Fruit fly (Drosophila melanogaster) whole organism, embryonic: ENCODE data around the gene Doc2.

ENCODE experiments used
- Atf-2 ChIP-seq: fragments of 200-800 bp; sonication (Bioruptor generic); optimal IDR thresholded peaks from 2 replicates; lab custom pipeline; 2016; ENCODE audit warnings: missing biosample characterization, missing genetic modification characterization
- BEAF-32 ChIP-seq: fragments of 200-800 bp; sonication (Bioruptor generic); optimal IDR thresholded peaks from 3 replicates; lab custom pipeline; 2017; ENCODE audit warnings: missing biosample characterization, missing genetic modification characterization, mild to moderate bottlenecking, moderate library complexity, missing genetic modification reagents
- CG10959 ChIP-seq: fragments of 200-800 bp; sonication (Bioruptor generic); IDR thresholded peaks from 2 replicates; pipeline ENCODE4 v1.3.6; 2022; ENCODE audit warnings: missing biosample characterization, missing genetic modification characterization
- CG11398 ChIP-seq: fragments of 200-800 bp; sonication (Bioruptor generic); optimal IDR thresholded peaks from 2 replicates; lab custom pipeline; 2016; ENCODE audit warnings: missing biosample characterization, missing genetic modification characterization
- CG11456 ChIP-seq: fragments of 200-800 bp; sonication (Bioruptor generic); IDR thresholded peaks from 3 replicates; pipeline ENCODE4 v1.3.6; 2022; ENCODE audit warnings: missing biosample characterization, missing genetic modification characterization
- CG11560 ChIP-seq: fragments of 200-800 bp; sonication (Bioruptor generic); IDR thresholded peaks from 3 replicates; pipeline ENCODE4 v1.3.6; 2022; ENCODE audit warnings: missing biosample characterization, missing genetic modification characterization
- CG12071 ChIP-seq: fragments of 200-800 bp; sonication (Bioruptor generic); optimal IDR thresholded peaks from 3 replicates; lab custom pipeline; 2018; ENCODE audit warnings: missing biosample characterization, mild to moderate bottlenecking, missing genetic modification characterization
- CG14014 ChIP-seq: fragments of 200-800 bp; sonication (Bioruptor generic); IDR thresholded peaks from 2 replicates; pipeline ENCODE4 v1.3.6; 2022; ENCODE audit warnings: missing biosample characterization, missing genetic modification characterization
- CG15479 ChIP-seq: fragments of 200-800 bp; sonication (Bioruptor generic); optimal IDR thresholded peaks from 3 replicates; lab custom pipeline; 2019; ENCODE audit warnings: missing biosample characterization, mild to moderate bottlenecking, missing genetic modification characterization, moderate library complexity
- CG17186 ChIP-seq: fragments of 200-800 bp; sonication (Bioruptor generic); optimal IDR thresholded peaks from 3 replicates; lab custom pipeline; 2017; ENCODE audit warnings: missing biosample characterization, missing genetic modification reagents, missing genetic modification characterization
- CG17328 ChIP-seq: fragments of 200-800 bp; sonication (Bioruptor generic); IDR thresholded peaks from 2 replicates; pipeline ENCODE4 v1.3.6; 2022; ENCODE audit warnings: missing biosample characterization, missing genetic modification characterization
- CG17568 ChIP-seq: fragments of 200-800 bp; sonication (Bioruptor generic); optimal IDR thresholded peaks from 2 replicates; lab custom pipeline; 2018; ENCODE audit warnings: missing biosample characterization, mild to moderate bottlenecking, missing genetic modification characterization, moderate library complexity
- CG18599 ChIP-seq: fragments of 200-800 bp; sonication (Bioruptor generic); optimal IDR thresholded peaks from 3 replicates; lab custom pipeline; 2017; ENCODE audit warnings: missing biosample characterization, missing genetic modification characterization, mild to moderate bottlenecking, moderate library complexity, missing genetic modification reagents
- CG3838 ChIP-seq: fragments of 200-800 bp; sonication (Bioruptor generic); optimal IDR thresholded peaks from 3 replicates; lab custom pipeline; 2016; ENCODE audit warnings: missing biosample characterization, missing genetic modification characterization
- CG4404 ChIP-seq: fragments of 200-800 bp; sonication (Bioruptor generic); IDR thresholded peaks from 2 replicates; pipeline ENCODE4 v1.3.6; 2022; ENCODE audit warnings: missing biosample characterization, missing genetic modification characterization
- CG6854 ChIP-seq: fragments of 200-800 bp; sonication (Bioruptor generic); optimal IDR thresholded peaks from 3 replicates; lab custom pipeline; 2017; ENCODE audit warnings: missing biosample characterization, mild to moderate bottlenecking, missing genetic modification characterization
- CG7786 ChIP-seq: fragments of 200-800 bp; sonication (Bioruptor generic); optimal IDR thresholded peaks from 2 replicates; lab custom pipeline; 2016; ENCODE audit warnings: missing biosample characterization, missing genetic modification characterization
- CG8089 ChIP-seq: fragments of 200-800 bp; sonication (Bioruptor generic); optimal IDR thresholded peaks from 3 replicates; lab custom pipeline; 2016; ENCODE audit warnings: missing biosample characterization, missing genetic modification characterization
- CG8359 ChIP-seq: fragments of 200-800 bp; sonication (Bioruptor generic); optimal IDR thresholded peaks from 2 replicates; lab custom pipeline; 2017; ENCODE audit warnings: missing biosample characterization, mild to moderate bottlenecking, missing genetic modification characterization, borderline replicate concordance
- CG9215 ChIP-seq: fragments of 200-800 bp; sonication (Bioruptor generic); IDR thresholded peaks from 2 replicates; pipeline ENCODE4 v1.3.6; 2022; ENCODE audit warnings: missing biosample characterization, missing genetic modification characterization
- CG9609 ChIP-seq: fragments of 200-800 bp; sonication (Bioruptor generic); optimal IDR thresholded peaks from 3 replicates; lab custom pipeline; 2016; ENCODE audit warnings: missing biosample characterization, missing genetic modification characterization
- CG9727 ChIP-seq: fragments of 200-800 bp; sonication (Bioruptor generic); optimal IDR thresholded peaks from 3 replicates; lab custom pipeline; 2017; ENCODE audit warnings: missing biosample characterization, mild to moderate bottlenecking, missing genetic modification characterization
- D19B ChIP-seq: fragments of 200-800 bp; sonication (Bioruptor generic); optimal IDR thresholded peaks from 2 replicates; lab custom pipeline; 2017; ENCODE audit warnings: missing biosample characterization, mild to moderate bottlenecking, missing genetic modification characterization
- Dll ChIP-seq: fragments of 200-800 bp; sonication (Bioruptor generic); IDR thresholded peaks from 4 replicates; pipeline ENCODE4 v1.3.6; 2022; ENCODE audit warnings: missing biosample characterization, missing genetic modification characterization; ENCODE audit not compliant: partially characterized antibody
- Dref ChIP-seq: fragments of 200-800 bp; sonication (Bioruptor generic); IDR thresholded peaks from 2 replicates; pipeline ENCODE4 v1.3.6; 2022; ENCODE audit warnings: missing biosample characterization, missing genetic modification characterization
- Eip74EF ChIP-seq, 2 experiments: fragments of 200-800 bp in 1 of 2; fragments of >200 bp in 1 of 2; sonication (Bioruptor generic) in 1 of 2; optimal IDR thresholded peaks; 2 replicates each; lab custom pipeline; 2017 to 2019; ENCODE audit warnings: missing biosample characterization in 2 of 2, missing genetic modification characterization in 2 of 2, mild to moderate bottlenecking in 1 of 2, moderate library complexity in 1 of 2
- Ets97D ChIP-seq: fragments of 200-800 bp; sonication (Bioruptor generic); optimal IDR thresholded peaks from 3 replicates; lab custom pipeline; 2016; ENCODE audit warnings: missing biosample characterization, missing genetic modification characterization
- HmgD ChIP-seq: fragments of 200-800 bp; sonication (Bioruptor generic); optimal IDR thresholded peaks from 3 replicates; lab custom pipeline; 2016; ENCODE audit warnings: missing biosample characterization, missing genetic modification characterization
- MBD-R2 ChIP-seq: fragments of 200-800 bp; sonication (Bioruptor generic); IDR thresholded peaks from 2 replicates; pipeline ENCODE4 v1.3.6; 2022; ENCODE audit warnings: missing biosample characterization, missing genetic modification characterization
- Oaz ChIP-seq: fragments of 200-800 bp; sonication (Bioruptor generic); IDR thresholded peaks from 2 replicates; pipeline ENCODE4 v1.3.6; 2022; ENCODE audit warnings: missing biosample characterization, missing genetic modification characterization
- PHDP ChIP-seq: fragments of 200-800 bp; sonication (Bioruptor generic); optimal IDR thresholded peaks from 3 replicates; lab custom pipeline; 2018; ENCODE audit warnings: missing biosample characterization, mild to moderate bottlenecking, missing genetic modification characterization, moderate library complexity
- Pdp1 ChIP-seq, 2 experiments: fragments of 200-800 bp; sonication (Bioruptor generic); optimal IDR thresholded peaks; 3 replicates each; lab custom pipeline; 2016; ENCODE audit warnings: missing biosample characterization in 2 of 2, missing genetic modification characterization in 2 of 2, mild to moderate bottlenecking in 1 of 2, moderate library complexity in 1 of 2
- YL-1 ChIP-seq: fragments of 200-800 bp; sonication (Bioruptor generic); optimal IDR thresholded peaks from 3 replicates; lab custom pipeline; 2017; ENCODE audit warnings: missing biosample characterization, mild to moderate bottlenecking, missing genetic modification characterization
- ab ChIP-seq: fragments of 200-800 bp; sonication (Bioruptor generic); optimal IDR thresholded peaks from 2 replicates; lab custom pipeline; 2016; ENCODE audit warnings: missing biosample characterization, missing genetic modification characterization
- br ChIP-seq: fragments of >200 bp; optimal IDR thresholded peaks from 2 replicates; lab custom pipeline; 2017
- grn ChIP-seq: fragments of 200-800 bp; sonication (Bioruptor generic); optimal IDR thresholded peaks from 3 replicates; lab custom pipeline; 2017; ENCODE audit warnings: missing biosample characterization, missing genetic modification characterization
- jing ChIP-seq: fragments of 200-800 bp; sonication (Bioruptor generic); optimal IDR thresholded peaks from 2 replicates; lab custom pipeline; 2018; ENCODE audit warnings: missing biosample characterization, mild to moderate bottlenecking, missing genetic modification characterization
- lilli ChIP-seq: fragments of 200-800 bp; sonication (Bioruptor generic); optimal IDR thresholded peaks from 3 replicates; lab custom pipeline; 2016; ENCODE audit warnings: missing biosample characterization, missing genetic modification characterization
- lmd ChIP-seq: fragments of 200-800 bp; sonication (Bioruptor generic); IDR thresholded peaks from 2 replicates; pipeline ENCODE4 v1.3.6; 2022; ENCODE audit warnings: missing biosample characterization, missing genetic modification characterization
- lov ChIP-seq, 2 experiments: fragments of 200-800 bp in 1 of 2; fragments of >200 bp in 1 of 2; sonication (Bioruptor generic) in 1 of 2; IDR thresholded peaks in 1 of 2; optimal IDR thresholded peaks in 1 of 2; 2 replicates in 1 of 2; 3 replicates in 1 of 2; pipeline versions ENCODE4 v1.3.6 to Lab custom; 2017 to 2022; ENCODE audit warnings: missing biosample characterization in 1 of 2, missing genetic modification characterization in 1 of 2
- mirr ChIP-seq: fragments of 200-800 bp; sonication (Bioruptor generic); optimal IDR thresholded peaks from 3 replicates; lab custom pipeline; 2018; ENCODE audit warnings: missing biosample characterization, mild to moderate bottlenecking, missing genetic modification characterization
- odd ChIP-seq: fragments of 200-800 bp; sonication (Bioruptor generic); optimal IDR thresholded peaks from 2 replicates; lab custom pipeline; 2017; ENCODE audit warnings: missing biosample characterization, mild to moderate bottlenecking, missing genetic modification characterization
- onecut ChIP-seq: fragments of 200-800 bp; sonication (Bioruptor generic); IDR thresholded peaks from 2 replicates; pipeline ENCODE4 v1.3.6; 2022; ENCODE audit warnings: missing biosample characterization, missing genetic modification characterization
- org-1 ChIP-seq: fragments of 200-800 bp; sonication (Bioruptor generic); optimal IDR thresholded peaks from 2 replicates; lab custom pipeline; 2017; ENCODE audit warnings: missing biosample characterization, missing genetic modification characterization
- p53 ChIP-seq: fragments of 200-800 bp; sonication (Bioruptor generic); optimal IDR thresholded peaks from 2 replicates; lab custom pipeline; 2016; ENCODE audit warnings: missing biosample characterization, missing genetic modification characterization
- pita ChIP-seq: fragments of 200-800 bp; sonication (Bioruptor generic); optimal IDR thresholded peaks from 2 replicates; lab custom pipeline; 2017; ENCODE audit warnings: missing biosample characterization, mild to moderate bottlenecking, missing genetic modification characterization
- schlank ChIP-seq: fragments of 200-800 bp; sonication (Bioruptor generic); optimal IDR thresholded peaks from 2 replicates; lab custom pipeline; 2018; ENCODE audit warnings: missing biosample characterization, mild to moderate bottlenecking, missing genetic modification characterization
- sd ChIP-seq: fragments of 200-800 bp; sonication (Bioruptor generic); optimal IDR thresholded peaks from 3 replicates; lab custom pipeline; 2018; ENCODE audit warnings: missing biosample characterization, mild to moderate bottlenecking, missing genetic modification characterization, moderate library complexity
- trem ChIP-seq: fragments of 200-800 bp; optimal IDR thresholded peaks from 3 replicates; lab custom pipeline; 2019; ENCODE audit warnings: missing biosample characterization, mild to moderate bottlenecking, missing genetic modification characterization, moderate library complexity
- trh ChIP-seq: fragments of 200-800 bp; sonication (Bioruptor generic); optimal IDR thresholded peaks from 2 replicates; lab custom pipeline; 2016; ENCODE audit warnings: missing biosample characterization, missing genetic modification characterization
- unc-4 ChIP-seq: fragments of 200-800 bp; sonication (Bioruptor generic); IDR thresholded peaks from 2 replicates; pipeline ENCODE4 v1.3.6; 2022; ENCODE audit warnings: missing biosample characterization, missing genetic modification characterization; ENCODE audit not compliant: partially characterized antibody
- usp ChIP-seq: fragments of >200 bp; optimal IDR thresholded peaks from 2 replicates; lab custom pipeline; 2017; ENCODE audit warnings: missing biosample characterization, missing genetic modification characterization

Doc2 gene

dm6 chr3L:8964458-8964857, 54.6 kb downstream of the Doc2 start, which contains the start of gene ValRS-m (continued):
- no peak for TF ChIP-seq lmd
- no peak for TF ChIP-seq lilli (GFP tag; lab: Kevin White, UChicago)
- peak; percentile 42 for TF ChIP-seq MBD-R2 (GFP tag; lab: Robert Waterston, UW)
- TF ChIP-seq CG9609 (GFP tag; lab: Kevin White, UChicago), result no peak
- no peak for TF ChIP-seq CG18599 (GFP tag; lab: Kevin White, UChicago)
- no peak for TF ChIP-seq PHDP (tag; lab: Kevin White, UChicago)
- TF ChIP-seq org-1 (GFP tag; lab: Kevin White, UChicago), result no peak
- TF ChIP-seq BEAF-32 (GFP tag; lab: Kevin White, UChicago), result peak; percentile 3
- no peak for TF ChIP-seq br (lab: Kevin White, UChicago)
- TF ChIP-seq CG10959 (GFP tag; lab: Robert Waterston, UW), result no peak
- no peak for TF ChIP-seq Eip74EF (GFP tag; optimal IDR thresholded peaks at IDR 0.05; lab: Kevin White, UChicago)
- TF ChIP-seq Dref, result peak; percentile 57
- no peak for TF ChIP-seq jing (GFP tag; lab: Kevin White, UChicago)
- TF ChIP-seq CG14014 (GFP tag; lab: Robert Waterston, UW), result no peak
- TF ChIP-seq YL-1 (GFP tag; lab: Kevin White, UChicago), result no peak
- TF ChIP-seq sd (tag; lab: Kevin White, UChicago), result no peak
- no peak for TF ChIP-seq CG3838 (GFP tag; lab: Kevin White, UChicago)
- no peak for TF ChIP-seq trh (GFP tag; lab: Kevin White, UChicago)
- TF ChIP-seq CG17186, result no peak
- TF ChIP-seq Ets97D (GFP tag; lab: Kevin White, UChicago), result no peak
- no peak for TF ChIP-seq onecut (GFP tag; lab: Robert Waterston, UW)
- no peak for TF ChIP-seq CG11456 (GFP tag; lab: Robert Waterston, UW)
- TF ChIP-seq ab, result no peak
- no peak for TF ChIP-seq p53 (GFP tag; lab: Kevin White, UChicago)
- 0 out of 2 replicates have a peak, but pooled peaks have one; percentile 20 for TF ChIP-seq unc-4
- TF ChIP-seq CG7786 (GFP tag; lab: Kevin White, UChicago), result no peak
- TF ChIP-seq grn (GFP tag; lab: Kevin White, UChicago), result no peak
- no peak for TF ChIP-seq schlank
- no peak for TF ChIP-seq CG11560 (tag; lab: Robert Waterston, UW)
- no peak for TF ChIP-seq CG8359 (GFP tag; lab: Kevin White, UChicago)
- TF ChIP-seq CG17568, result no peak
- no peak for TF ChIP-seq CG11398 (GFP tag; lab: Kevin White, UChicago)
- peak in 1 of 2 experiments; percentile 73 for TF ChIP-seq Pdp1 (GFP tag; optimal IDR thresholded peaks at IDR 0.05; lab: Kevin White, UChicago)
- TF ChIP-seq CG4404 (GFP tag; lab: Robert Waterston, UW), result no peak
- TF ChIP-seq CG15479 (GFP tag; lab: Kevin White, UChicago), result no peak
- TF ChIP-seq odd (GFP tag; lab: Kevin White, UChicago), result no peak
- TF ChIP-seq pita (GFP tag; lab: Kevin White, UChicago), result no peak
- no peak for TF ChIP-seq lov (optimal IDR thresholded peaks at IDR 0.05; lab: Kevin White, UChicago)
- no peak for TF ChIP-seq lov (GFP tag; IDR thresholded peaks at IDR 0.05; lab: Robert Waterston, UW)
- TF ChIP-seq CG17328 (GFP tag; lab: Robert Waterston, UW), result no peak
- TF ChIP-seq usp (GFP tag; lab: Kevin White, UChicago), result no peak
- no peak for TF ChIP-seq CG9215
- TF ChIP-seq Oaz, result no peak
- TF ChIP-seq CG8089 (GFP tag; lab: Kevin White, UChicago), result no peak
- 0 out of 4 replicates have a peak, but pooled peaks have one; percentile 40 for TF ChIP-seq Dll (GFP tag; lab: Robert Waterston, UW)
- TF ChIP-seq Atf-2 (GFP tag; lab: Kevin White, UChicago), result no peak
- TF ChIP-seq CG9727 (GFP tag; lab: Kevin White, UChicago), result no peak
- no peak for TF ChIP-seq CG6854 (GFP tag; lab: Kevin White, UChicago)
- no peak for TF ChIP-seq D19B (GFP tag; lab: Kevin White, UChicago)
- no peak for TF ChIP-seq HmgD (GFP tag; lab: Kevin White, UChicago)
- TF ChIP-seq CG12071 (GFP tag; lab: Kevin White, UChicago), result no peak
- TF ChIP-seq trem (tag; lab: Kevin White, UChicago), result peak; percentile 36
- no peak for TF ChIP-seq mirr
